Worm (Caenorhabditis elegans) whole organism, mixed stage, embryonic: ENCODE results near the gene mnk-1.

ENCODE experiments used
- bed-3 ChIP-seq: fragments of 200-800 bp; sonication (Bioruptor generic); optimal IDR thresholded peaks from 3 replicates; lab custom pipeline; 2018; ENCODE audit warnings: mild to moderate bottlenecking, missing genetic modification characterization, moderate library complexity, missing compliant biosample characterization
- blmp-1 ChIP-seq: fragments of 150-350 bp; optimal IDR thresholded peaks from 2 replicates; lab custom pipeline; 2014; ENCODE audit warnings: missing biosample characterization, missing genetic modification characterization
- ceh-39 ChIP-seq: fragments of 150-350 bp; optimal IDR thresholded peaks from 2 replicates; lab custom pipeline; 2014; ENCODE audit warnings: missing biosample characterization, missing genetic modification characterization
- ceh-43 ChIP-seq: fragments of 200-800 bp; sonication (Bioruptor generic); optimal IDR thresholded peaks from 2 replicates; lab custom pipeline; 2018; ENCODE audit warnings: mild to moderate bottlenecking, missing genetic modification characterization, moderate library complexity, missing compliant biosample characterization
- ceh-83 ChIP-seq: fragments of 200-800 bp; sonication (Bioruptor generic); optimal IDR thresholded peaks from 2 replicates; lab custom pipeline; 2018; ENCODE audit warnings: mild to moderate bottlenecking, missing genetic modification characterization, missing compliant biosample characterization
- ces-1 ChIP-seq: fragments of 150-350 bp; optimal IDR thresholded peaks from 2 replicates; lab custom pipeline; 2014; ENCODE audit warnings: missing biosample characterization, missing genetic modification reagents, missing genetic modification characterization
- cnd-1 ChIP-seq: fragments of 200-800 bp; sonication (Bioruptor generic); optimal IDR thresholded peaks from 2 replicates; lab custom pipeline; 2018; ENCODE audit warnings: mild to moderate bottlenecking, missing genetic modification characterization, missing compliant biosample characterization
- drap-1 ChIP-seq: fragments of 200-800 bp; sonication (Bioruptor generic); optimal IDR thresholded peaks from 3 replicates; lab custom pipeline; 2018; ENCODE audit warnings: mild to moderate bottlenecking, missing genetic modification characterization, missing compliant biosample characterization
- elt-1 ChIP-seq: sonication (generic microtip); optimal IDR thresholded peaks from 2 replicates; lab custom pipeline; 2017; ENCODE audit warnings: missing genetic modification characterization, mild to moderate bottlenecking, missing compliant biosample characterization, antibody characterized with exemption, moderate library complexity, borderline replicate concordance; ENCODE audit not compliant: insufficient read depth
- elt-3 ChIP-seq: fragments of 150-350 bp; optimal IDR thresholded peaks from 2 replicates; lab custom pipeline; 2014; ENCODE audit warnings: missing biosample characterization, missing genetic modification characterization
- flh-1 ChIP-seq: fragments of 200-800 bp; sonication (Bioruptor generic); optimal IDR thresholded peaks from 2 replicates; lab custom pipeline; 2018; ENCODE audit warnings: mild to moderate bottlenecking, missing genetic modification characterization, moderate library complexity, missing compliant biosample characterization
- ham-2 ChIP-seq: fragments of 200-800 bp; sonication (Bioruptor generic); optimal IDR thresholded peaks from 2 replicates; lab custom pipeline; 2018; ENCODE audit warnings: mild to moderate bottlenecking, missing genetic modification characterization, missing compliant biosample characterization
- hlh-1 ChIP-seq: fragments of 150-350 bp; optimal IDR thresholded peaks from 2 replicates; lab custom pipeline; 2014; ENCODE audit warnings: missing biosample characterization, missing genetic modification reagents, missing genetic modification characterization
- lin-13 ChIP-seq: fragments of 150-350 bp; optimal IDR thresholded peaks from 2 replicates; lab custom pipeline; 2014; ENCODE audit warnings: missing biosample characterization, missing genetic modification characterization
- lsy-2 ChIP-seq: fragments of 150-350 bp; optimal IDR thresholded peaks from 2 replicates; lab custom pipeline; 2014; ENCODE audit warnings: missing biosample characterization, missing genetic modification characterization
- mab-5 ChIP-seq: fragments of 150-350 bp; optimal IDR thresholded peaks from 2 replicates; lab custom pipeline; 2014; ENCODE audit warnings: missing biosample characterization, missing genetic modification characterization
- mep-1 ChIP-seq: fragments of 150-350 bp; optimal IDR thresholded peaks from 2 replicates; lab custom pipeline; 2017; ENCODE audit warnings: missing biosample characterization, missing genetic modification reagents, missing genetic modification characterization, inconsistent platforms
- mls-2 ChIP-seq: sonication (generic microtip); optimal IDR thresholded peaks from 2 replicates; lab custom pipeline; 2016; ENCODE audit warnings: mild to moderate bottlenecking, missing genetic modification characterization, moderate library complexity, missing compliant biosample characterization
- nhr-2 ChIP-seq: fragments of 150-350 bp; optimal IDR thresholded peaks from 2 replicates; lab custom pipeline; 2014; ENCODE audit warnings: missing biosample characterization, missing genetic modification characterization
- nhr-237 ChIP-seq: fragments of 150-350 bp; optimal IDR thresholded peaks from 2 replicates; lab custom pipeline; 2014; ENCODE audit warnings: missing biosample characterization, missing genetic modification characterization
- nhr-76 ChIP-seq: sonication (generic microtip); optimal IDR thresholded peaks from 2 replicates; lab custom pipeline; 2017; ENCODE audit warnings: missing biosample characterization, missing genetic modification characterization
- sem-2 ChIP-seq: fragments of 200-800 bp; sonication (Bioruptor generic); optimal IDR thresholded peaks from 2 replicates; lab custom pipeline; 2018; ENCODE audit warnings: mild to moderate bottlenecking, missing genetic modification characterization, missing compliant biosample characterization
- snpc-4 ChIP-seq: fragments of 150-350 bp; optimal IDR thresholded peaks from 2 replicates; lab custom pipeline; 2014; ENCODE audit warnings: missing biosample characterization, missing genetic modification characterization
- sptf-1 ChIP-seq: sonication (generic microtip); optimal IDR thresholded peaks from 2 replicates; lab custom pipeline; 2017; ENCODE audit warnings: mild to moderate bottlenecking, missing genetic modification characterization, moderate library complexity, missing compliant biosample characterization
- tbx-8 ChIP-seq: fragments of 200-800 bp; sonication (Bioruptor generic); optimal IDR thresholded peaks from 2 replicates; lab custom pipeline; 2018; ENCODE audit warnings: mild to moderate bottlenecking, missing genetic modification characterization, moderate library complexity, missing compliant biosample characterization
- unc-62 ChIP-seq: fragments of 150-350 bp; optimal IDR thresholded peaks from 2 replicates; lab custom pipeline; 2014; ENCODE audit warnings: missing biosample characterization, missing genetic modification reagents, missing genetic modification characterization
- zip-8 ChIP-seq: fragments of 150-350 bp; optimal IDR thresholded peaks from 2 replicates; lab custom pipeline; 2014; ENCODE audit warnings: missing biosample characterization, missing genetic modification characterization
- ztf-11 ChIP-seq: fragments of 150-350 bp; optimal IDR thresholded peaks from 2 replicates; lab custom pipeline; 2014; ENCODE audit warnings: missing biosample characterization, missing genetic modification characterization

The mnk-1 gene

ce11 chrII:10530907-10531306 lies 23.9 kb downstream of the mnk-1 start:
- TF ChIP-seq blmp-1 (no peak), ceh-83 (GFP tag; lab: Kevin White, UChicago) (no peak), ces-1 (GFP tag; lab: Kevin White, UChicago) (no peak), sem-2 (GFP tag; lab: Kevin White, UChicago) (no peak), mls-2 (no peak), snpc-4 (tag; lab: Kevin White, UChicago) (no peak), nhr-2 (tag; lab: Kevin White, UChicago) (no peak), zip-8 (tag; lab: Kevin White, UChicago) (no peak), nhr-76 (no peak), bed-3 (GFP tag; lab: Kevin White, UChicago) (no peak), lsy-2 (no peak)

ce11 chrII:10529218-10529751 lies 25.6 kb downstream of the mnk-1 start:
- TF ChIP-seq lsy-2, result no peak
- TF ChIP-seq ceh-43 (GFP tag; lab: Kevin White, UChicago), result no peak
- TF ChIP-seq hlh-1 (tag; lab: Kevin White, UChicago), result no peak
- TF ChIP-seq tbx-8 (GFP tag; lab: Kevin White, UChicago), result no peak
- TF ChIP-seq drap-1, result no peak
- TF ChIP-seq cnd-1 (tag; lab: Kevin White, UChicago), result no peak
- TF ChIP-seq ham-2 (GFP tag; lab: Kevin White, UChicago), result no peak
- TF ChIP-seq zip-8 (tag; lab: Kevin White, UChicago), result no peak

- TF ChIP-seq drap-1 (no peak), flh-1 (GFP tag; lab: Kevin White, UChicago) (no peak), lsy-2 (no peak)
Observed at ce11 chrII:10527649-10528134, 27.2 kb downstream of the mnk-1 start, which contains the start of gene mab-10. Gene mab-10, plus strand, starts transcription at chrII:10528084.

- TF ChIP-seq mep-1 (tag; lab: Kevin White, UChicago) (no peak), hlh-1 (tag; lab: Kevin White, UChicago) (no peak), elt-3 (tag; lab: Kevin White, UChicago) (no peak), lsy-2 (no peak), ham-2 (GFP tag; lab: Kevin White, UChicago) (no peak), cnd-1 (tag; lab: Kevin White, UChicago) (no peak), snpc-4 (tag; lab: Kevin White, UChicago) (no peak), sem-2 (GFP tag; lab: Kevin White, UChicago) (no peak), nhr-237 (tag; lab: Kevin White, UChicago) (no peak), ceh-83 (GFP tag; lab: Kevin White, UChicago) (no peak), zip-8 (tag; lab: Kevin White, UChicago) (no peak), bed-3 (GFP tag; lab: Kevin White, UChicago) (no peak), nhr-2 (tag; lab: Kevin White, UChicago) (no peak)
Observed at ce11 chrII:10525134-10525533, 29.7 kb downstream of the mnk-1 start.

ce11 chrII:10524374-10524773 lies 30.5 kb downstream of the mnk-1 start, which contains the start of gene F59B10.6:
Gene F59B10.6, minus strand, starts transcription at chrII:10524474.
- TF ChIP-seq sptf-1 (tag; lab: Kevin White, UChicago), result no peak
- TF ChIP-seq flh-1 (GFP tag; lab: Kevin White, UChicago), result no peak
- no peak for TF ChIP-seq bed-3 (GFP tag; lab: Kevin White, UChicago)
- no peak for TF ChIP-seq elt-1 (tag; lab: Kevin White, UChicago)
- no peak for TF ChIP-seq ces-1 (GFP tag; lab: Kevin White, UChicago)
- TF ChIP-seq ceh-39 (tag; lab: Kevin White, UChicago), result no peak
- TF ChIP-seq unc-62 (GFP tag; lab: Kevin White, UChicago), result no peak
- TF ChIP-seq nhr-76, result no peak
- TF ChIP-seq ztf-11 (tag; lab: Kevin White, UChicago), result no peak

- no peak for TF ChIP-seq snpc-4 (tag; lab: Kevin White, UChicago)
- no peak for TF ChIP-seq ztf-11 (tag; lab: Kevin White, UChicago)
- TF ChIP-seq unc-62 (GFP tag; lab: Kevin White, UChicago), result no peak
- TF ChIP-seq tbx-8 (GFP tag; lab: Kevin White, UChicago), result no peak
- TF ChIP-seq mab-5, result no peak
- TF ChIP-seq ces-1 (GFP tag; lab: Kevin White, UChicago), result no peak
- no peak for TF ChIP-seq zip-8 (tag; lab: Kevin White, UChicago)
- TF ChIP-seq ham-2 (GFP tag; lab: Kevin White, UChicago), result no peak
- no peak for TF ChIP-seq hlh-1 (tag; lab: Kevin White, UChicago)
- no peak for TF ChIP-seq nhr-2 (tag; lab: Kevin White, UChicago)
- no peak for TF ChIP-seq lin-13 (tag; lab: Kevin White, UChicago)
Observed at ce11 chrII:10523583-10523982, 31.3 kb downstream of the mnk-1 start, which contains the start of gene F59B10.5. Gene F59B10.5, minus strand, starts transcription at chrII:10523683.
